Fruit fly (Drosophila melanogaster) whole organism, embryonic: ENCODE results near the gene CG33703.

Experiments
- Atf6 ChIP-seq: fragments of 200-800 bp; sonication (Bioruptor generic); IDR thresholded peaks from 2 replicates; pipeline ENCODE4 v1.3.6; 2022; ENCODE audit warnings: missing biosample characterization, missing genetic modification characterization
- CG10543 ChIP-seq: fragments of 200-800 bp; sonication (Bioruptor generic); optimal IDR thresholded peaks from 3 replicates; lab custom pipeline; 2017; ENCODE audit warnings: missing biosample characterization, mild to moderate bottlenecking, missing genetic modification characterization, moderate library complexity
- CG11093 ChIP-seq: fragments of 200-800 bp; sonication (Bioruptor generic); IDR thresholded peaks from 3 replicates; pipeline ENCODE4 v1.3.6; 2022; ENCODE audit warnings: missing biosample characterization, missing genetic modification characterization
- CG11247 ChIP-seq: fragments of 200-800 bp; sonication (Bioruptor generic); IDR thresholded peaks from 2 replicates; pipeline ENCODE4 v1.3.6; 2022; ENCODE audit warnings: missing biosample characterization, missing genetic modification characterization
- CG12769 ChIP-seq: fragments of 200-800 bp; sonication (Bioruptor generic); optimal IDR thresholded peaks from 2 replicates; lab custom pipeline; 2019; ENCODE audit warnings: missing biosample characterization, mild to moderate bottlenecking, missing genetic modification characterization, moderate library complexity
- CG13123 ChIP-seq: fragments of 200-800 bp; sonication (Bioruptor generic); optimal IDR thresholded peaks from 2 replicates; lab custom pipeline; 2016; ENCODE audit warnings: missing biosample characterization, missing genetic modification characterization
- CG14441 ChIP-seq: fragments of 200-800 bp; sonication (Bioruptor generic); IDR thresholded peaks from 2 replicates; pipeline ENCODE4 v1.3.6; 2022; ENCODE audit warnings: missing biosample characterization, missing genetic modification characterization
- CG14860 ChIP-seq: fragments of 200-800 bp; sonication (Bioruptor generic); IDR thresholded peaks from 3 replicates; pipeline ENCODE4 v1.3.6; 2022; ENCODE audit warnings: missing biosample characterization, missing genetic modification characterization; ENCODE audit not compliant: partially characterized antibody
- CG15073 ChIP-seq: fragments of 200-800 bp; sonication (Bioruptor generic); optimal IDR thresholded peaks from 2 replicates; lab custom pipeline; 2016; ENCODE audit warnings: missing biosample characterization, missing genetic modification characterization
- CG16813 ChIP-seq: fragments of 200-800 bp; sonication (Bioruptor generic); IDR thresholded peaks from 3 replicates; pipeline ENCODE4 v1.3.6; 2022; ENCODE audit warnings: missing biosample characterization, missing genetic modification characterization; ENCODE audit not compliant: partially characterized antibody
- CG17361 ChIP-seq: fragments of 200-800 bp; sonication (Bioruptor generic); IDR thresholded peaks from 3 replicates; pipeline ENCODE4 v1.3.6; 2022; ENCODE audit warnings: missing biosample characterization, missing genetic modification characterization
- CG17385 ChIP-seq: fragments of 200-800 bp; sonication (Bioruptor generic); optimal IDR thresholded peaks from 3 replicates; lab custom pipeline; 2018; ENCODE audit warnings: missing biosample characterization, mild to moderate bottlenecking, missing genetic modification characterization
- CG18599 ChIP-seq: fragments of 200-800 bp; sonication (Bioruptor generic); optimal IDR thresholded peaks from 3 replicates; lab custom pipeline; 2017; ENCODE audit warnings: missing biosample characterization, missing genetic modification characterization, mild to moderate bottlenecking, moderate library complexity, missing genetic modification reagents
- CG2199 ChIP-seq: fragments of 200-800 bp; sonication (Bioruptor generic); IDR thresholded peaks from 3 replicates; pipeline ENCODE4 v1.3.6; 2022; ENCODE audit warnings: missing biosample characterization, missing genetic modification characterization
- CG2202 ChIP-seq: fragments of 200-800 bp; sonication (Bioruptor generic); optimal IDR thresholded peaks from 2 replicates; lab custom pipeline; 2018; ENCODE audit warnings: missing biosample characterization, mild to moderate bottlenecking, missing genetic modification characterization
- CG31388 ChIP-seq: fragments of 200-800 bp; sonication (Bioruptor generic); optimal IDR thresholded peaks from 2 replicates; lab custom pipeline; 2016; ENCODE audit warnings: missing biosample characterization, missing genetic modification characterization
- CG32767 ChIP-seq: fragments of 200-800 bp; sonication (Bioruptor generic); IDR thresholded peaks from 2 replicates; pipeline ENCODE4 v1.3.6; 2022; ENCODE audit warnings: missing biosample characterization, missing genetic modification characterization
- CG3281 ChIP-seq: fragments of 200-800 bp; sonication (Bioruptor generic); optimal IDR thresholded peaks from 3 replicates; lab custom pipeline; 2017; ENCODE audit warnings: missing biosample characterization, mild to moderate bottlenecking, missing genetic modification characterization
- CG33557 ChIP-seq: fragments of 200-800 bp; sonication (Bioruptor generic); optimal IDR thresholded peaks from 2 replicates; lab custom pipeline; 2019; ENCODE audit warnings: missing biosample characterization, mild to moderate bottlenecking, missing genetic modification characterization, moderate library complexity
- CG3726 ChIP-seq: fragments of 200-800 bp; sonication (Bioruptor generic); IDR thresholded peaks from 3 replicates; pipeline ENCODE4, ENCODE4 v1.3.6; 2022; ENCODE audit warnings: missing biosample characterization, missing genetic modification characterization
- CG3995 ChIP-seq: fragments of 200-800 bp; sonication (Bioruptor generic); optimal IDR thresholded peaks from 3 replicates; lab custom pipeline; 2016; ENCODE audit warnings: missing biosample characterization, missing genetic modification characterization
- CG4328 ChIP-seq: fragments of 200-800 bp; sonication (Bioruptor generic); optimal IDR thresholded peaks from 3 replicates; lab custom pipeline; 2017; ENCODE audit warnings: missing biosample characterization, missing genetic modification reagents, missing genetic modification characterization
- CG6175 ChIP-seq: fragments of 200-800 bp; sonication (Bioruptor generic); IDR thresholded peaks from 3 replicates; pipeline ENCODE4 v1.3.6; 2022; ENCODE audit warnings: missing biosample characterization, missing genetic modification characterization
- CG8281 ChIP-seq: fragments of 200-800 bp; sonication (Bioruptor generic); optimal IDR thresholded peaks from 2 replicates; lab custom pipeline; 2018; ENCODE audit warnings: missing biosample characterization, mild to moderate bottlenecking, missing genetic modification characterization, moderate library complexity
- CG8359 ChIP-seq: fragments of 200-800 bp; sonication (Bioruptor generic); optimal IDR thresholded peaks from 2 replicates; lab custom pipeline; 2017; ENCODE audit warnings: missing biosample characterization, mild to moderate bottlenecking, missing genetic modification characterization, borderline replicate concordance
- CG9609 ChIP-seq: fragments of 200-800 bp; sonication (Bioruptor generic); optimal IDR thresholded peaks from 3 replicates; lab custom pipeline; 2016; ENCODE audit warnings: missing biosample characterization, missing genetic modification characterization
- CG9727 ChIP-seq: fragments of 200-800 bp; sonication (Bioruptor generic); optimal IDR thresholded peaks from 3 replicates; lab custom pipeline; 2017; ENCODE audit warnings: missing biosample characterization, mild to moderate bottlenecking, missing genetic modification characterization
- Dbx ChIP-seq: fragments of 200-800 bp; sonication (Bioruptor generic); IDR thresholded peaks from 3 replicates; pipeline ENCODE4 v1.3.6; 2022; ENCODE audit warnings: missing biosample characterization, missing genetic modification characterization
- Dip3 ChIP-seq: fragments of 200-800 bp; sonication (Bioruptor generic); optimal IDR thresholded peaks from 3 replicates; lab custom pipeline; 2016; ENCODE audit warnings: missing biosample characterization, missing genetic modification characterization
- Dref ChIP-seq: fragments of 200-800 bp; sonication (Bioruptor generic); IDR thresholded peaks from 2 replicates; pipeline ENCODE4 v1.3.6; 2022; ENCODE audit warnings: missing biosample characterization, missing genetic modification characterization
- Fer2 ChIP-seq: fragments of 200-800 bp; sonication (Bioruptor generic); optimal IDR thresholded peaks from 2 replicates; lab custom pipeline; 2018; ENCODE audit warnings: missing biosample characterization, mild to moderate bottlenecking, missing genetic modification characterization, moderate library complexity
- H2.0 ChIP-seq: fragments of 200-800 bp; sonication (Bioruptor generic); IDR thresholded peaks from 2 replicates; pipeline ENCODE4 v1.3.6; 2022; ENCODE audit warnings: missing biosample characterization, missing genetic modification characterization
- HLH3B ChIP-seq: fragments of 200-800 bp; sonication (Bioruptor generic); IDR thresholded peaks from 2 replicates; pipeline ENCODE4 v1.3.6; 2022; ENCODE audit warnings: missing biosample characterization, missing genetic modification characterization
- Hmr ChIP-seq: fragments of 200-800 bp; sonication (Bioruptor generic); optimal IDR thresholded peaks from 3 replicates; lab custom pipeline; 2017; ENCODE audit warnings: mild to moderate bottlenecking, missing biosample characterization, missing genetic modification reagents, missing genetic modification characterization
- Mrtf ChIP-seq: fragments of 200-800 bp; sonication (Bioruptor generic); IDR thresholded peaks from 3 replicates; pipeline ENCODE4 v1.3.6; 2022; ENCODE audit warnings: missing biosample characterization, missing genetic modification characterization
- Usf ChIP-seq: fragments of 200-800 bp; sonication (Bioruptor generic); optimal IDR thresholded peaks from 2 replicates; lab custom pipeline; 2017; ENCODE audit warnings: missing genotype, missing biosample characterization, missing genetic modification characterization
- aop ChIP-seq: fragments of 200-800 bp; sonication (Bioruptor generic); IDR thresholded peaks from 2 replicates; pipeline ENCODE4 v1.3.6; 2022; ENCODE audit warnings: missing biosample characterization, missing genetic modification characterization
- bab2 ChIP-seq: fragments of 200-800 bp; sonication (Bioruptor generic); optimal IDR thresholded peaks from 2 replicates; lab custom pipeline; 2016; ENCODE audit warnings: missing biosample characterization, missing genetic modification characterization
- bigmax ChIP-seq: fragments of 200-800 bp; sonication (Bioruptor generic); optimal IDR thresholded peaks from 2 replicates; lab custom pipeline; 2018; ENCODE audit warnings: missing biosample characterization, mild to moderate bottlenecking, missing genetic modification characterization
- cato ChIP-seq: fragments of 200-800 bp; sonication (Bioruptor generic); optimal IDR thresholded peaks from 2 replicates; lab custom pipeline; 2016; ENCODE audit warnings: missing biosample characterization, missing genetic modification characterization, borderline replicate concordance
- crol ChIP-seq: fragments of 200-800 bp; sonication (Bioruptor generic); IDR thresholded peaks from 2 replicates; pipeline ENCODE4 v1.3.6; 2022; ENCODE audit warnings: missing biosample characterization, missing genetic modification characterization
- crp ChIP-seq, 2 experiments: fragments of 200-800 bp; sonication (Bioruptor generic); optimal IDR thresholded peaks; 2 replicates in 1 of 2; 3 replicates in 1 of 2; lab custom pipeline; 2017; ENCODE audit warnings: missing biosample characterization in 2 of 2, missing genetic modification characterization in 2 of 2, mild to moderate bottlenecking in 1 of 2, moderate library complexity in 1 of 2
- fru ChIP-seq: fragments of >200 bp; optimal IDR thresholded peaks from 2 replicates; lab custom pipeline; 2017
- mirr ChIP-seq: fragments of 200-800 bp; sonication (Bioruptor generic); optimal IDR thresholded peaks from 3 replicates; lab custom pipeline; 2018; ENCODE audit warnings: missing biosample characterization, mild to moderate bottlenecking, missing genetic modification characterization
- pum ChIP-seq: fragments of 200-800 bp; sonication (Bioruptor generic); optimal IDR thresholded peaks from 2 replicates; lab custom pipeline; 2016; ENCODE audit warnings: missing biosample characterization, missing genetic modification characterization
- repo ChIP-seq: fragments of 200-800 bp; sonication (Bioruptor generic); optimal IDR thresholded peaks from 2 replicates; lab custom pipeline; 2016; ENCODE audit warnings: missing biosample characterization, missing genetic modification characterization
- shn ChIP-seq: fragments of 200-800 bp; sonication (Bioruptor generic); optimal IDR thresholded peaks from 3 replicates; lab custom pipeline; 2016; ENCODE audit warnings: missing biosample characterization, missing genetic modification characterization
- sr ChIP-seq: fragments of 200-800 bp; sonication (Bioruptor generic); IDR thresholded peaks from 3 replicates; pipeline ENCODE4 v1.3.6; 2022; ENCODE audit warnings: missing biosample characterization, missing genetic modification characterization
- stc ChIP-seq: fragments of 200-800 bp; sonication (Bioruptor generic); IDR thresholded peaks from 2 replicates; pipeline ENCODE4 v1.3.6; 2022; ENCODE audit warnings: missing biosample characterization, missing genetic modification characterization
- ttk ChIP-seq: fragments of 200-800 bp; sonication (Bioruptor generic); IDR thresholded peaks from 2 replicates; pipeline ENCODE4 v2.1.2; 2022; ENCODE audit warnings: missing biosample characterization, missing genetic modification characterization
- vfl ChIP-seq: fragments of 200-800 bp; sonication (Bioruptor generic); optimal IDR thresholded peaks from 2 replicates; lab custom pipeline; 2016; ENCODE audit warnings: missing biosample characterization, missing genetic modification characterization
- yki ChIP-seq: fragments of >200 bp; optimal IDR thresholded peaks from 3 replicates; lab custom pipeline; 2018

The CG33703 gene

dm6 chr3L:9468261-9468890 is 44.1 kb downstream of the CG33703 start (continued):
- TF ChIP-seq CG10543 (GFP tag; lab: Kevin White, UChicago): no peak
- TF ChIP-seq CG17385 (GFP tag; lab: Kevin White, UChicago): no peak
- peak; percentile 11 for TF ChIP-seq CG9609
- TF ChIP-seq stc (GFP tag; lab: Robert Waterston, UW): no peak
- TF ChIP-seq ttk (GFP tag; lab: Robert Waterston, UW): no peak
- peak; percentile 25 for TF ChIP-seq pum (GFP tag; lab: Kevin White, UChicago)
- no peak for TF ChIP-seq CG11247 (GFP tag; lab: Robert Waterston, UW)
- TF ChIP-seq crp (GFP tag; optimal IDR thresholded peaks at IDR 0.05; lab: Kevin White, UChicago): no peak
- TF ChIP-seq HLH3B (GFP tag; lab: Robert Waterston, UW): no peak
- TF ChIP-seq CG13123 (GFP tag; lab: Kevin White, UChicago): no peak
- no peak for TF ChIP-seq CG14441 (GFP tag; lab: Robert Waterston, UW)
- no peak for TF ChIP-seq cato (GFP tag; lab: Kevin White, UChicago)
- no peak for TF ChIP-seq CG33557
- TF ChIP-seq H2.0 (GFP tag; lab: Robert Waterston, UW): no peak
- TF ChIP-seq CG8281 (tag; lab: Kevin White, UChicago): no peak
- TF ChIP-seq crol: no peak
- TF ChIP-seq aop (GFP tag; lab: Robert Waterston, UW): no peak
- no peak for TF ChIP-seq CG2199 (GFP tag; lab: Robert Waterston, UW)
- no peak for TF ChIP-seq CG16813 (GFP tag; lab: Robert Waterston, UW)
- no peak for TF ChIP-seq CG14860 (GFP tag; lab: Robert Waterston, UW)
- TF ChIP-seq CG2202 (tag; lab: Kevin White, UChicago): no peak
- no peak for TF ChIP-seq mirr (GFP tag; lab: Kevin White, UChicago)
- no peak for TF ChIP-seq CG6175 (GFP tag; lab: Robert Waterston, UW)
- TF ChIP-seq Usf (GFP tag; lab: Kevin White, UChicago): no peak
- no peak for TF ChIP-seq CG32767
- peak; percentile 43 for TF ChIP-seq CG18599 (GFP tag; lab: Kevin White, UChicago)
- TF ChIP-seq CG8359 (GFP tag; lab: Kevin White, UChicago): no peak
- peak; percentile 51 for TF ChIP-seq CG3281 (GFP tag; lab: Kevin White, UChicago)
- TF ChIP-seq CG15073 (GFP tag; lab: Kevin White, UChicago): no peak
- peak; percentile 2 for TF ChIP-seq CG3995 (GFP tag; lab: Kevin White, UChicago)
- no peak for TF ChIP-seq CG4328 (GFP tag; lab: Kevin White, UChicago)
- TF ChIP-seq vfl (GFP tag; lab: Kevin White, UChicago): no peak
- no peak for TF ChIP-seq CG3726
- no peak for TF ChIP-seq bab2
- peak; percentile 32 for TF ChIP-seq Hmr (GFP tag; lab: Kevin White, UChicago)
- no peak for TF ChIP-seq yki (lab: Kevin White, UChicago)
- no peak for TF ChIP-seq Mrtf
- TF ChIP-seq Atf6 (GFP tag; lab: Robert Waterston, UW): no peak
- peak; percentile 60 for TF ChIP-seq CG17361 (GFP tag; lab: Robert Waterston, UW)
- no peak for TF ChIP-seq fru
- no peak for TF ChIP-seq Dref (GFP tag; lab: Robert Waterston, UW)
- TF ChIP-seq shn (GFP tag; lab: Kevin White, UChicago): peak; percentile 15
- TF ChIP-seq sr (GFP tag; lab: Robert Waterston, UW): no peak
- TF ChIP-seq bigmax: no peak
- peak; percentile 27 for TF ChIP-seq CG12769
- no peak for TF ChIP-seq repo
- TF ChIP-seq CG9727 (GFP tag; lab: Kevin White, UChicago): peak; percentile 28
- TF ChIP-seq CG31388 (GFP tag; lab: Kevin White, UChicago): no peak
- TF ChIP-seq Dbx: no peak
- no peak for TF ChIP-seq Fer2 (tag; lab: Kevin White, UChicago)
- no peak for TF ChIP-seq CG11093 (GFP tag; lab: Robert Waterston, UW)
- TF ChIP-seq Dip3 (GFP tag; lab: Kevin White, UChicago): no peak
